Worm (Caenorhabditis elegans) whole organism, young adult: ENCODE results near the gene ZK488.6.

Experiments
- B0019.2 ChIP-seq: fragments of 200-800 bp; sonication (Bioruptor generic); conservative IDR thresholded peaks from 2 replicates; pipeline ENCODE4 v1.3.6; 2022; ENCODE audit warnings: missing genetic modification reagents, missing genetic modification characterization, missing compliant biosample characterization
- B0261.1 ChIP-seq: sonication (generic microtip); optimal IDR thresholded peaks from 2 replicates; lab custom pipeline; 2016; ENCODE audit warnings: mild to moderate bottlenecking, missing genetic modification characterization, moderate library complexity, missing compliant biosample characterization
- F10E7.11 ChIP-seq: sonication (generic microtip); optimal IDR thresholded peaks from 2 replicates; lab custom pipeline; 2017; ENCODE audit warnings: mild to moderate bottlenecking, missing genetic modification characterization, moderate library complexity, missing compliant biosample characterization
- F22D6.2 ChIP-seq: sonication (generic microtip); optimal IDR thresholded peaks from 2 replicates; lab custom pipeline; 2016; ENCODE audit warnings: mild to moderate bottlenecking, missing genetic modification characterization, missing compliant biosample characterization
- F57A8.1 ChIP-seq: fragments of 200-800 bp; sonication (Bioruptor generic); optimal IDR thresholded peaks from 2 replicates; lab custom pipeline; 2018; ENCODE audit warnings: mild to moderate bottlenecking, missing genetic modification characterization, moderate library complexity, missing compliant biosample characterization
- K11D2.4 ChIP-seq: fragments of 200-800 bp; sonication (Bioruptor generic); IDR thresholded peaks from 2 replicates; pipeline ENCODE4 v1.3.6; 2022; ENCODE audit warnings: missing genetic modification reagents, missing genetic modification characterization, missing compliant biosample characterization
- Y53G8AR.9 ChIP-seq: fragments of 200-800 bp; sonication (Bioruptor generic); conservative IDR thresholded peaks from 2 replicates; pipeline ENCODE4 v1.3.6; 2022; ENCODE audit warnings: missing genetic modification reagents, missing genetic modification characterization, missing compliant biosample characterization
- attf-6 ChIP-seq: fragments of 200-800 bp; sonication (Bioruptor generic); IDR thresholded peaks from 2 replicates; pipeline ENCODE4 v1.3.6; 2022; ENCODE audit warnings: missing genetic modification reagents, missing genetic modification characterization, missing compliant biosample characterization
- bed-1 ChIP-seq: fragments of 200-800 bp; sonication (Bioruptor generic); IDR thresholded peaks from 2 replicates; pipeline ENCODE4 v1.3.6; 2022; ENCODE audit warnings: missing genetic modification reagents, missing genetic modification characterization, missing compliant biosample characterization
- bed-2 ChIP-seq: fragments of 200-800 bp; sonication (Bioruptor generic); IDR thresholded peaks from 2 replicates; pipeline ENCODE4 v1.3.6; 2022; ENCODE audit warnings: missing genetic modification reagents, missing genetic modification characterization, missing compliant biosample characterization
- cebp-2 ChIP-seq: fragments of 200-800 bp; sonication (Bioruptor generic); IDR thresholded peaks from 2 replicates; pipeline ENCODE4 v1.3.6; 2022; ENCODE audit warnings: missing genetic modification characterization, missing compliant biosample characterization
- ceh-100 ChIP-seq: fragments of 200-800 bp; sonication (Bioruptor generic); IDR thresholded peaks from 2 replicates; pipeline ENCODE4 v1.3.6; 2022; ENCODE audit warnings: missing genetic modification reagents, missing genetic modification characterization, missing compliant biosample characterization
- chd-7 ChIP-seq: sonication (generic microtip); optimal IDR thresholded peaks from 2 replicates; lab custom pipeline; 2016; ENCODE audit warnings: mild to moderate bottlenecking, missing genetic modification characterization, moderate library complexity, missing compliant biosample characterization
- egl-44 ChIP-seq: fragments of 200-800 bp; sonication (Bioruptor generic); IDR thresholded peaks from 2 replicates; pipeline ENCODE4 v1.3.6; 2022; ENCODE audit warnings: missing genetic modification reagents, missing genetic modification characterization, missing compliant biosample characterization
- fkh-3 ChIP-seq: sonication (generic microtip); optimal IDR thresholded peaks from 2 replicates; lab custom pipeline; 2016; ENCODE audit warnings: mild to moderate bottlenecking, missing genetic modification characterization, missing compliant biosample characterization
- gei-17 ChIP-seq: fragments of 200-800 bp; sonication (Bioruptor generic); optimal IDR thresholded peaks from 2 replicates; lab custom pipeline; 2018; ENCODE audit warnings: mild to moderate bottlenecking, missing genetic modification characterization, missing compliant biosample characterization
- him-1 ChIP-seq: sonication (generic microtip); optimal IDR thresholded peaks from 2 replicates; lab custom pipeline; 2016; ENCODE audit warnings: missing genotype, missing genetic modification reagents, missing genetic modification characterization, missing compliant biosample characterization
- hlh-12 ChIP-seq: sonication (generic microtip); optimal IDR thresholded peaks from 2 replicates; lab custom pipeline; 2016; ENCODE audit warnings: missing genetic modification characterization, missing compliant biosample characterization
- hmg-1.2 ChIP-seq: fragments of 200-800 bp; sonication (Bioruptor generic); IDR thresholded peaks from 2 replicates; pipeline ENCODE4 v1.3.6; 2022; ENCODE audit warnings: missing genetic modification reagents, missing genetic modification characterization, missing compliant biosample characterization
- hsf-1 ChIP-seq: fragments of 200-800 bp; sonication (Bioruptor generic); IDR thresholded peaks from 2 replicates; pipeline ENCODE4 v1.3.6; 2022; ENCODE audit warnings: missing genetic modification reagents, missing genetic modification characterization, missing compliant biosample characterization
- lag-1 ChIP-seq: fragments of 200-800 bp; sonication (Bioruptor generic); IDR thresholded peaks from 2 replicates; pipeline ENCODE4 v1.3.6; 2022; ENCODE audit warnings: missing genetic modification reagents, missing genetic modification characterization, missing compliant biosample characterization
- lin-26 ChIP-seq: fragments of 200-800 bp; sonication (Bioruptor generic); IDR thresholded peaks from 2 replicates; pipeline ENCODE4 v1.3.6; 2022; ENCODE audit warnings: missing genetic modification reagents, missing genetic modification characterization, missing compliant biosample characterization
- lin-40 ChIP-seq: sonication (generic microtip); optimal IDR thresholded peaks from 2 replicates; lab custom pipeline; 2016; ENCODE audit warnings: missing genetic modification characterization, mild to moderate bottlenecking, missing compliant biosample characterization, missing genotype, missing genetic modification reagents
- lsy-27 ChIP-seq: sonication (generic microtip); optimal IDR thresholded peaks from 2 replicates; lab custom pipeline; 2017; ENCODE audit warnings: missing genetic modification characterization, mild to moderate bottlenecking, missing compliant biosample characterization, antibody characterized with exemption, missing genotype, borderline replicate concordance; ENCODE audit not compliant: insufficient read depth
- mcd-1 ChIP-seq: fragments of 200-800 bp; sonication (Bioruptor generic); IDR thresholded peaks from 2 replicates; pipeline ENCODE4 v1.3.6; 2022; ENCODE audit warnings: missing genetic modification reagents, missing genetic modification characterization, missing compliant biosample characterization
- mel-28 ChIP-seq: sonication (generic microtip); optimal IDR thresholded peaks from 2 replicates; lab custom pipeline; 2016; ENCODE audit warnings: borderline replicate concordance, mild to moderate bottlenecking, missing genetic modification characterization, missing compliant biosample characterization
- nhr-120 ChIP-seq: fragments of 200-800 bp; sonication (Bioruptor generic); IDR thresholded peaks from 2 replicates; pipeline ENCODE4 v1.3.6; 2022; ENCODE audit warnings: missing genetic modification characterization, missing compliant biosample characterization
- nhr-179 ChIP-seq: sonication (generic microtip); optimal IDR thresholded peaks from 2 replicates; lab custom pipeline; 2016; ENCODE audit warnings: mild to moderate bottlenecking, missing genetic modification characterization, missing compliant biosample characterization
- repo-1 ChIP-seq: sonication (generic microtip); optimal IDR thresholded peaks from 2 replicates; lab custom pipeline; 2017; ENCODE audit warnings: mild to moderate bottlenecking, missing genetic modification characterization, missing compliant biosample characterization
- tbx-9 ChIP-seq: sonication (generic microtip); optimal IDR thresholded peaks from 2 replicates; lab custom pipeline; 2016; ENCODE audit warnings: borderline replicate concordance, missing genetic modification characterization, inconsistent platforms, missing compliant biosample characterization
- unc-62 ChIP-seq: fragments of 150-350 bp; optimal IDR thresholded peaks from 2 replicates; lab custom pipeline; 2014; ENCODE audit warnings: missing biosample characterization, missing genetic modification reagents, missing genetic modification characterization
- zim-3 ChIP-seq: sonication (generic microtip); optimal IDR thresholded peaks from 2 replicates; lab custom pipeline; 2017; ENCODE audit warnings: mild to moderate bottlenecking, missing genetic modification characterization, moderate library complexity, missing compliant biosample characterization
- ztf-18 ChIP-seq: sonication (generic microtip); optimal IDR thresholded peaks from 2 replicates; lab custom pipeline; 2016; ENCODE audit warnings: missing genotype, mild to moderate bottlenecking, missing genetic modification characterization, missing compliant biosample characterization
- ztf-26 ChIP-seq: sonication (generic microtip); optimal IDR thresholded peaks from 2 replicates; lab custom pipeline; 2017; ENCODE audit warnings: missing genetic modification characterization, missing compliant biosample characterization
- ztf-28 ChIP-seq: fragments of 200-800 bp; sonication (Bioruptor generic); IDR thresholded peaks from 2 replicates; pipeline ENCODE4 v1.3.6; 2022; ENCODE audit warnings: missing genetic modification reagents, missing genetic modification characterization, missing compliant biosample characterization

ZK488.6 gene

DNA sequence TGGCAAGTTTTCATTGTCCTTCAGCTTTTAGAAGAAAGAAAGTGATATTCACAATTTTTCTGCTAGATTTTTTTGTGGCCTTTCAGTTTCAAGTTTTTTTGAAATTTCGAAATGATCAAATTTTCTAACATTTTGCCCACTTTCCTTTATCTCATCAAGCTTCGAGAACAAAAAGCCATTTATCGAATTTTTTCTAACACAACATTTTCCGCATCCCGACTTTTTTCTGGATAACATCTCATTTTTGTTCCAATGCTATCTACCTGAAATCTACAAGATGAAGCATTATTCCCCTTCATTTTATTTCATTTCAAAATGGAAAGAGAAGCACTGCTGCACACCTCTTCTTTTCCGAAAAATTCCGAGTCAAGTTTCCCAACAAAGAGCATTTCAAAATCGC, 2.7 kb downstream of the ZK488.6 start, which contains the start of gene ZK488.5:
Gene ZK488.5, plus strand, starts transcription at position 301 of the 400 bp plus-strand sequence.
- no peak for TF ChIP-seq B0019.2 (GFP tag; lab: Robert Waterston, UW)
- no peak for TF ChIP-seq cebp-2
- TF ChIP-seq him-1 (tag; lab: Kevin White, UChicago) = no peak
- TF ChIP-seq zim-3 (tag; lab: Kevin White, UChicago) = no peak
- TF ChIP-seq bed-1 (GFP tag; lab: Robert Waterston, UW) = no peak
- no peak for TF ChIP-seq lsy-27 (tag; lab: Kevin White, UChicago)
- no peak for TF ChIP-seq nhr-179
- TF ChIP-seq mel-28 = no peak
- no peak for TF ChIP-seq fkh-3 (tag; lab: Kevin White, UChicago)
- TF ChIP-seq lag-1 = no peak
- no peak for TF ChIP-seq chd-7 (tag; lab: Kevin White, UChicago)
- no peak for TF ChIP-seq lin-26
- no peak for TF ChIP-seq repo-1 (tag; lab: Kevin White, UChicago)
- no peak for TF ChIP-seq ztf-26 (tag; lab: Kevin White, UChicago)
- no peak for TF ChIP-seq K11D2.4 (GFP tag; lab: Robert Waterston, UW)
- TF ChIP-seq, all 124 proteins: peak for 0

DNA sequence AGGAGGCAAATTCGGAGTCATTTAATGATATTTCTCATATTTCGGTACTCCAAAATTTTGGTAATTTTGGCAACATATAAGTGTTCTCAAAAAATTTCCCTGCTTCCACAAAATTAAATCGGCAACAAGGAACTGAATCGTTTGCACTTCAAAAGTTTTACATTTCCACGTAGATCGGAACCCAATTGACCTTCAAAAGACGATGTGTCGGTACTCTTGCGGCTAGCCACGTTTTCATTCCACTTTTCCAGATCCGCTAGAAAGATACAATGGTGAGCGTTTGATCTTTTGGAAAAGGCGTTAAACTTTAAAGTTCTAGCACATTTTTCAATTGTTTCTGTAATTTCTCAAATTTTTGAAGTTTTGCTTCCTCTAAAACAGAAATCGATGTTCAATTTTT, 6.6 kb downstream of the ZK488.6 start:
- TF ChIP-seq ztf-28 (GFP tag; lab: Robert Waterston, UW) (no peak), hlh-12 (tag; lab: Kevin White, UChicago) (no peak), ceh-100 (GFP tag; lab: Robert Waterston, UW) (no peak), tbx-9 (tag; lab: Kevin White, UChicago) (no peak), unc-62 (no peak), chd-7 (tag; lab: Kevin White, UChicago) (no peak), F22D6.2 (tag; lab: Kevin White, UChicago) (no peak), bed-1 (GFP tag; lab: Robert Waterston, UW) (no peak), attf-6 (no peak), zim-3 (tag; lab: Kevin White, UChicago) (no peak), bed-2 (GFP tag; lab: Robert Waterston, UW) (no peak), hmg-1.2 (GFP tag; lab: Robert Waterston, UW) (no peak), nhr-120 (GFP tag; lab: Robert Waterston, UW) (no peak), lag-1 (no peak), ztf-18 (tag; lab: Kevin White, UChicago) (no peak), F57A8.1 (no peak), hsf-1 (GFP tag; lab: Robert Waterston, UW) (no peak)
- TF ChIP-seq, all 124 proteins: peak for 0

DNA sequence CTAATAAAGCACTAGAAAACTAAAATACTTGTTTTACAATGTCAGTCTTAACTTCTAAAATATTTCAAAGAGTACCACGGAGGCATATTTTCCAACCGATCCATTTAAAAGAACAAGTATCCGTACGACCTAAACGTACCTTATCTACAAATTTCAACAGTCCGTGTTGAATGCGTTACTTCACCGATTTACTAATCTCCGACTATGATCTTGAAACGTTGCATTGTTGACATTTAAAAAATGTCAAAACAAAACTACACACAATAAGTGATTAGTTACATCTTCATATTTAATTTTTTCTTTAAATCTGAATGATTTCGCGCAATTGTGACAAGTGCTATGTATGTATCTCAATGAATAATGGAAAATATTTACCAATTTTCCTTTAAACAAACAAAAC, 7.5 kb downstream of the ZK488.6 start:
- TF ChIP-seq egl-44 = no peak

DNA sequence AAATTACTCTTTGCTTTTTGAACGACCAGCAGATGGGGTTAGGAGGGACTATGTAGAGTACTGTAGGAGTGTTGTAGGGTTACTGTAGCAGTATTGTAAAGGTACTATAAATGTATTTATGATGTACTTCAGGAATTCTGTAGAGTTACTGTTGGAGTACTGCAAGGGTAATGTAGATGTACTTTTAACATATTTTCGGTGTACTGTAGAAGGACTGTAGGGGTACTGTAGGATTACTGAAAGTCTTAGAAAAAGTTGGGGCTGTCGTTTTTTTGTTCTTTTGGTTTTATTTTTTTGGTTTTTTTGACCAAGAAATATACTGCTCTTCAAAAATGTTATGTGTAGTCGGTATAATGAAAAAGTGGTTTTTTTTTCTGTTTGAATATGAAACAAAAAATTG, 8.3 kb downstream of the ZK488.6 start:
- TF ChIP-seq mcd-1 (GFP tag; lab: Robert Waterston, UW) = no peak
- TF ChIP-seq nhr-120 (GFP tag; lab: Robert Waterston, UW) = no peak
- no peak for TF ChIP-seq F57A8.1
- TF ChIP-seq gei-17 (GFP tag; lab: Kevin White, UChicago) = no peak
- no peak for TF ChIP-seq Y53G8AR.9 (GFP tag; lab: Robert Waterston, UW)
- no peak for TF ChIP-seq B0261.1 (tag; lab: Kevin White, UChicago)
- TF ChIP-seq F10E7.11 (tag; lab: Kevin White, UChicago) = no peak
- TF ChIP-seq lin-40 (tag; lab: Kevin White, UChicago) = no peak
